Fruit fly (Drosophila melanogaster) whole organism, embryonic: Measurements from ENCODE around the gene RPA1.

Experiments used
- CG12155 ChIP-seq: fragments of 200-800 bp; sonication (Bioruptor generic); optimal IDR thresholded peaks from 3 replicates; lab custom pipeline; 2016; ENCODE audit warnings: missing biosample characterization, missing genetic modification characterization
- CG15269 ChIP-seq: fragments of 200-800 bp; sonication (Bioruptor generic); optimal IDR thresholded peaks from 2 replicates; lab custom pipeline; 2018; ENCODE audit warnings: missing biosample characterization, mild to moderate bottlenecking, missing genetic modification characterization, moderate library complexity
- CG15514 ChIP-seq: fragments of 200-800 bp; sonication (Bioruptor generic); optimal IDR thresholded peaks from 3 replicates; lab custom pipeline; 2017; ENCODE audit warnings: missing biosample characterization, missing genetic modification characterization, mild to moderate bottlenecking, moderate library complexity, missing genetic modification reagents
- CG17568 ChIP-seq: fragments of 200-800 bp; sonication (Bioruptor generic); optimal IDR thresholded peaks from 2 replicates; lab custom pipeline; 2018; ENCODE audit warnings: missing biosample characterization, mild to moderate bottlenecking, missing genetic modification characterization, moderate library complexity
- CG17612 ChIP-seq: fragments of 200-800 bp; sonication (Bioruptor generic); IDR thresholded peaks from 2 replicates; pipeline ENCODE4 v1.3.6; 2022; ENCODE audit warnings: missing biosample characterization, missing genetic modification characterization
- CG2678 ChIP-seq: fragments of 200-800 bp; sonication (Bioruptor generic); optimal IDR thresholded peaks from 3 replicates; lab custom pipeline; 2019; ENCODE audit warnings: missing biosample characterization, mild to moderate bottlenecking, missing genetic modification characterization, moderate library complexity
- CG34422 ChIP-seq: fragments of 200-800 bp; sonication (Bioruptor generic); IDR thresholded peaks from 3 replicates; pipeline ENCODE4 v1.3.6; 2022; ENCODE audit warnings: missing biosample characterization, missing genetic modification characterization
- CG4282 ChIP-seq: fragments of 200-800 bp; sonication (Bioruptor generic); optimal IDR thresholded peaks from 2 replicates; lab custom pipeline; 2016; ENCODE audit warnings: missing biosample characterization, missing genetic modification characterization
- CG43689 ChIP-seq: fragments of 200-800 bp; sonication (Bioruptor generic); IDR thresholded peaks from 2 replicates; pipeline ENCODE4 v1.3.6; 2022; ENCODE audit warnings: missing biosample characterization, missing genetic modification characterization
- CG7963 ChIP-seq: fragments of 200-800 bp; sonication (Bioruptor generic); IDR thresholded peaks from 3 replicates; pipeline ENCODE4 v1.3.6; 2022; ENCODE audit warnings: missing biosample characterization, missing genetic modification characterization; ENCODE audit not compliant: partially characterized antibody
- CG8290 ChIP-seq, 3 experiments: fragments of 200-800 bp; sonication (Bioruptor generic); optimal IDR thresholded peaks; 2 replicates each; lab custom pipeline; 2016 to 2019; ENCODE audit warnings: missing biosample characterization in 3 of 3, missing genetic modification characterization in 3 of 3, mild to moderate bottlenecking in 2 of 3, moderate library complexity in 1 of 3
- CG8924 ChIP-seq: fragments of 200-800 bp; optimal IDR thresholded peaks from 3 replicates; lab custom pipeline; 2019; ENCODE audit warnings: missing biosample characterization, mild to moderate bottlenecking, missing genetic modification characterization, moderate library complexity
- CG9932 ChIP-seq: fragments of 200-800 bp; sonication (Bioruptor generic); IDR thresholded peaks from 2 replicates; pipeline ENCODE4 v1.3.6; 2022; ENCODE audit warnings: missing biosample characterization, missing genetic modification characterization
- Camta ChIP-seq: fragments of 200-800 bp; sonication (Bioruptor generic); optimal IDR thresholded peaks from 2 replicates; lab custom pipeline; 2016; ENCODE audit warnings: missing biosample characterization, missing genetic modification characterization
- D19A ChIP-seq: fragments of 200-800 bp; optimal IDR thresholded peaks from 3 replicates; lab custom pipeline; 2019; ENCODE audit warnings: missing biosample characterization, mild to moderate bottlenecking, missing genetic modification characterization, moderate library complexity
- Dfd ChIP-seq, 2 experiments: fragments of >200 bp; optimal IDR thresholded peaks; 2 replicates each; lab custom pipeline; 2017; ENCODE audit warnings: missing biosample characterization in 2 of 2, missing genetic modification characterization in 2 of 2
- Dll ChIP-seq: fragments of 200-800 bp; sonication (Bioruptor generic); IDR thresholded peaks from 4 replicates; pipeline ENCODE4 v1.3.6; 2022; ENCODE audit warnings: missing biosample characterization, missing genetic modification characterization; ENCODE audit not compliant: partially characterized antibody
- Eip74EF ChIP-seq, 2 experiments: fragments of 200-800 bp in 1 of 2; fragments of >200 bp in 1 of 2; sonication (Bioruptor generic) in 1 of 2; optimal IDR thresholded peaks; 2 replicates each; lab custom pipeline; 2017 to 2019; ENCODE audit warnings: missing biosample characterization in 2 of 2, missing genetic modification characterization in 2 of 2, mild to moderate bottlenecking in 1 of 2, moderate library complexity in 1 of 2
- Ets65A ChIP-seq: fragments of 200-800 bp; sonication (Bioruptor generic); peaks from one replicate; lab custom pipeline; 2016; ENCODE audit warnings: missing biosample characterization, missing genetic modification characterization
- HLH3B ChIP-seq: fragments of 200-800 bp; sonication (Bioruptor generic); IDR thresholded peaks from 2 replicates; pipeline ENCODE4 v1.3.6; 2022; ENCODE audit warnings: missing biosample characterization, missing genetic modification characterization
- MTF-1 ChIP-seq: fragments of 200-800 bp; sonication (Bioruptor generic); optimal IDR thresholded peaks from 2 replicates; lab custom pipeline; 2018; ENCODE audit warnings: missing biosample characterization, mild to moderate bottlenecking, missing genetic modification characterization, borderline replicate concordance
- Med ChIP-seq: fragments of 200-800 bp; sonication (Bioruptor generic); peaks from one replicate; lab custom pipeline; 2016; ENCODE audit warnings: missing biosample characterization, missing genetic modification characterization, mild to moderate bottlenecking, inconsistent platforms, moderate library complexity
- Neu2 ChIP-seq: fragments of 200-800 bp; sonication (Bioruptor generic); optimal IDR thresholded peaks from 3 replicates; lab custom pipeline; 2016; ENCODE audit warnings: missing biosample characterization, missing genetic modification characterization, borderline replicate concordance
- Rfx ChIP-seq: fragments of 200-800 bp; sonication (Bioruptor generic); IDR thresholded peaks from 2 replicates; pipeline ENCODE4 v1.3.6; 2022; ENCODE audit warnings: missing biosample characterization, missing genetic modification characterization
- Scr ChIP-seq: fragments of 200-800 bp; sonication (Bioruptor generic); IDR thresholded peaks from 2 replicates; pipeline ENCODE4 v1.3.6; 2022; ENCODE audit warnings: missing biosample characterization, missing genetic modification characterization; ENCODE audit not compliant: partially characterized antibody
- Stat92E ChIP-seq, 3 experiments: fragments of >200 bp in 2 of 3; fragments of 200-800 bp in 1 of 3; sonication (Bioruptor generic) in 1 of 3; optimal IDR thresholded peaks; 2 replicates each; lab custom pipeline; 2017 to 2019; ENCODE audit warnings: missing biosample characterization in 3 of 3, missing genetic modification characterization in 3 of 3, mild to moderate bottlenecking in 1 of 3, moderate library complexity in 1 of 3
- Trl ChIP-seq, 3 experiments: fragments of >200 bp in 2 of 3; fragments of 200-800 bp in 1 of 3; sonication (Bioruptor generic) in 1 of 3; optimal IDR thresholded peaks; 2 replicates in 1 of 3; 3 replicates in 2 of 3; lab custom pipeline; 2016 to 2017; ENCODE audit warnings: missing biosample characterization in 1 of 3, missing genetic modification characterization in 1 of 3
- Vsx1 ChIP-seq: fragments of 200-800 bp; sonication (Bioruptor generic); optimal IDR thresholded peaks from 2 replicates; lab custom pipeline; 2017; ENCODE audit warnings: missing biosample characterization, mild to moderate bottlenecking, missing genetic modification characterization, missing genetic modification reagents
- ash1 ChIP-seq: fragments of 200-800 bp; sonication (Bioruptor generic); optimal IDR thresholded peaks from 2 replicates; lab custom pipeline; 2018; ENCODE audit warnings: missing biosample characterization, mild to moderate bottlenecking, missing genetic modification characterization
- az2 ChIP-seq: fragments of 200-800 bp; sonication (Bioruptor generic); optimal IDR thresholded peaks from 3 replicates; lab custom pipeline; 2016; ENCODE audit warnings: missing biosample characterization, missing genetic modification characterization
- bsh ChIP-seq, 2 experiments: fragments of 200-800 bp; sonication (Bioruptor generic); optimal IDR thresholded peaks; 2 replicates each; lab custom pipeline; 2017 to 2018; ENCODE audit warnings: mild to moderate bottlenecking in 2 of 2, missing biosample characterization in 2 of 2, missing genetic modification characterization in 2 of 2, moderate library complexity in 1 of 2
- caup ChIP-seq: fragments of 200-800 bp; sonication (Bioruptor generic); optimal IDR thresholded peaks from 3 replicates; lab custom pipeline; 2017; ENCODE audit warnings: missing biosample characterization, mild to moderate bottlenecking, missing genetic modification characterization, moderate library complexity; ENCODE audit not compliant: severe bottlenecking
- danr ChIP-seq: fragments of 200-800 bp; sonication (Bioruptor generic); IDR thresholded peaks from 2 replicates; pipeline ENCODE4 v1.3.6; 2022; ENCODE audit warnings: missing biosample characterization, missing genetic modification characterization
- dimm ChIP-seq: fragments of 200-800 bp; sonication (Bioruptor generic); IDR thresholded peaks from 2 replicates; pipeline ENCODE4 v1.3.6; 2022; ENCODE audit warnings: missing biosample characterization, missing genetic modification characterization
- dm ChIP-seq: fragments of 200-800 bp; sonication (Bioruptor generic); optimal IDR thresholded peaks from 3 replicates; lab custom pipeline; 2016; ENCODE audit warnings: missing biosample characterization, missing genetic modification characterization
- ewg ChIP-seq: fragments of 200-800 bp; sonication (Bioruptor generic); optimal IDR thresholded peaks from 3 replicates; lab custom pipeline; 2017; ENCODE audit warnings: mild to moderate bottlenecking, missing biosample characterization, missing genetic modification reagents, missing genetic modification characterization
- fu2 ChIP-seq: fragments of 200-800 bp; sonication (Bioruptor generic); optimal IDR thresholded peaks from 2 replicates; lab custom pipeline; 2016; ENCODE audit warnings: missing biosample characterization, missing genetic modification characterization
- grn ChIP-seq: fragments of 200-800 bp; sonication (Bioruptor generic); optimal IDR thresholded peaks from 3 replicates; lab custom pipeline; 2017; ENCODE audit warnings: missing biosample characterization, missing genetic modification characterization
- hth ChIP-seq: fragments of >200 bp; optimal IDR thresholded peaks from 2 replicates; lab custom pipeline; 2017; ENCODE audit warnings: inconsistent platforms
- jigr1 ChIP-seq: fragments of 200-800 bp; sonication (Bioruptor generic); IDR thresholded peaks from 3 replicates; pipeline ENCODE4 v1.3.6; 2022; ENCODE audit warnings: missing biosample characterization, missing genetic modification characterization
- kay ChIP-seq: fragments of 200-800 bp; sonication (Bioruptor generic); optimal IDR thresholded peaks from 2 replicates; lab custom pipeline; 2016; ENCODE audit warnings: missing biosample characterization, missing genetic modification characterization
- lab ChIP-seq: fragments of 200-800 bp; sonication (Bioruptor generic); optimal IDR thresholded peaks from 3 replicates; lab custom pipeline; 2017; ENCODE audit warnings: missing biosample characterization, missing genetic modification characterization, mild to moderate bottlenecking, moderate library complexity, missing genetic modification reagents
- nau ChIP-seq: fragments of 200-800 bp; sonication (Bioruptor generic); optimal IDR thresholded peaks from 3 replicates; lab custom pipeline; 2017; ENCODE audit warnings: missing biosample characterization, mild to moderate bottlenecking, missing genetic modification characterization, missing genetic modification reagents
- pho ChIP-seq: fragments of 200-800 bp; sonication (Bioruptor generic); optimal IDR thresholded peaks from 2 replicates; lab custom pipeline; 2016; ENCODE audit warnings: missing biosample characterization, missing genetic modification characterization
- pnt ChIP-seq: fragments of 200-800 bp; sonication (Bioruptor generic); optimal IDR thresholded peaks from 3 replicates; lab custom pipeline; 2016; ENCODE audit warnings: missing biosample characterization, missing genetic modification characterization
- sens ChIP-seq: fragments of 200-800 bp; sonication (Bioruptor generic); peaks from one replicate; lab custom pipeline; 2016; ENCODE audit warnings: missing biosample characterization, missing genetic modification characterization
- twi ChIP-seq: fragments of 200-800 bp; optimal IDR thresholded peaks from 2 replicates; lab custom pipeline; 2019; ENCODE audit warnings: missing biosample characterization, mild to moderate bottlenecking, missing genetic modification characterization, moderate library complexity
- unc-4 ChIP-seq: fragments of 200-800 bp; sonication (Bioruptor generic); IDR thresholded peaks from 2 replicates; pipeline ENCODE4 v1.3.6; 2022; ENCODE audit warnings: missing biosample characterization, missing genetic modification characterization; ENCODE audit not compliant: partially characterized antibody
- wor ChIP-seq: fragments of 200-800 bp; sonication (Bioruptor generic); IDR thresholded peaks from 2 replicates; pipeline ENCODE4 v1.3.6; 2022; ENCODE audit warnings: missing biosample characterization, missing genetic modification characterization
- yki ChIP-seq: fragments of >200 bp; optimal IDR thresholded peaks from 3 replicates; lab custom pipeline; 2018

RPA1 gene

DNA sequence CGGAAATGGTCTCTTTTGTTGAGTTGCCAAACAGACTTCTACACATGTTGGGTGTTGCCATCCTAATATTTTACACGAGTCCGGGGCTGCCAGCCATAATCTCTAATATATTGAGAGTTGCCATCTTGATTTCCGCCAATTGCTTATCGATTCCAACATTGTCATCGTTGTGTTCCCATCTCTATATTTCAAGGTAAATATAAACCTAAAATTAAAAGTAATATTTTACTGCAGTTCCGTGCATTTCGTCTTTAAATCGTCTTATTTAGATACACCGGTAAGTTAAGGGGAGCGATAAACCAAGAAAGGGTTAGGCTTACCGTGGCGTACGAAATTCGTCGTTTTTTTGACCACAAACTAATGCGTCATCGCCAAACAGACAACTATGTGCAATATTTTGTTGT lies 30.9 kb downstream of the RPA1 start, which contains the start of gene PolI (continued):
- TF ChIP-seq twi (tag; lab: Kevin White, UChicago): peak; percentile 2
- TF ChIP-seq ash1 (GFP tag; lab: Kevin White, UChicago): no peak
- peak; percentile 63 for TF ChIP-seq Rfx (GFP tag; lab: Robert Waterston, UW)
- TF ChIP-seq Stat92E (GFP tag; optimal IDR thresholded peaks at IDR 0.05; lab: Kevin White, UChicago): no peak
- TF ChIP-seq Ets65A (GFP tag; lab: Kevin White, UChicago): peak; percentile 95
- TF ChIP-seq MTF-1 (GFP tag; lab: Kevin White, UChicago): no peak
- no peak for TF ChIP-seq nau (GFP tag; lab: Kevin White, UChicago)
- TF ChIP-seq dimm (GFP tag; lab: Robert Waterston, UW): no peak
- peak; percentile 70 for TF ChIP-seq kay (GFP tag; lab: Kevin White, UChicago)
- no peak for TF ChIP-seq CG7963
- TF ChIP-seq CG8924: peak; percentile 2
- TF ChIP-seq CG15514 (GFP tag; lab: Kevin White, UChicago): peak; percentile 80
- no peak for TF ChIP-seq CG17612
- peak; percentile 45; the same call in 1 of the 2 replicates for TF ChIP-seq unc-4 (GFP tag; lab: Robert Waterston, UW)
- TF ChIP-seq wor (GFP tag; lab: Robert Waterston, UW): no peak
- TF ChIP-seq CG43689 (GFP tag; lab: Robert Waterston, UW): no peak
- TF ChIP-seq ewg (GFP tag; lab: Kevin White, UChicago): no peak
- TF ChIP-seq bsh (GFP tag; optimal IDR thresholded peaks at IDR 0.05; lab: Kevin White, UChicago): no peak
- peak; percentile 62 for TF ChIP-seq CG9932 (GFP tag; lab: Robert Waterston, UW)
- peak; percentile 10 for TF ChIP-seq caup (GFP tag; lab: Kevin White, UChicago)
- TF ChIP-seq fu2 (GFP tag; lab: Kevin White, UChicago): no peak
- TF ChIP-seq CG12155: peak; percentile 39
- peak; percentile 19 for TF ChIP-seq Camta (GFP tag; lab: Kevin White, UChicago)
- TF ChIP-seq CG2678: no peak
- no peak for TF ChIP-seq CG15269 (tag; lab: Kevin White, UChicago)
- peak; percentile 22 for TF ChIP-seq CG17568 (GFP tag; lab: Kevin White, UChicago)
- peak in 1 of 2 experiments; percentile 7 for TF ChIP-seq Eip74EF (GFP tag; optimal IDR thresholded peaks at IDR 0.05; lab: Kevin White, UChicago)
- TF ChIP-seq Dll (GFP tag; lab: Robert Waterston, UW): peak; percentile 58; the same call in 2 of the 4 replicates
- TF ChIP-seq Scr (GFP tag; lab: Robert Waterston, UW): peak; percentile 49
- TF ChIP-seq az2 (GFP tag; lab: Kevin White, UChicago): no peak
- peak; percentile 45 for TF ChIP-seq pho (GFP tag; lab: Kevin White, UChicago)
- TF ChIP-seq pnt: no peak
- TF ChIP-seq grn (GFP tag; lab: Kevin White, UChicago): peak; percentile 28
- no peak for TF ChIP-seq CG4282 (GFP tag; lab: Kevin White, UChicago)
- TF ChIP-seq jigr1: no peak
- TF ChIP-seq CG34422 (GFP tag; lab: Robert Waterston, UW): no peak; the same call in 2 of the 3 replicates
- TF ChIP-seq HLH3B: no peak
- TF ChIP-seq Neu2: no peak
- no peak for TF ChIP-seq CG8290 (GFP tag; optimal IDR thresholded peaks at IDR 0.05; lab: Kevin White, UChicago)
- TF ChIP-seq CG8290 (tag; optimal IDR thresholded peaks at IDR 0.05; lab: Kevin White, UChicago): peak in 1 of 2 experiments; percentile 72
- TF ChIP-seq danr (GFP tag; lab: Robert Waterston, UW): no peak
- TF ChIP-seq Dfd (GFP tag; optimal IDR thresholded peaks at IDR 0.05; lab: Kevin White, UChicago): no peak
- peak; percentile 70 for TF ChIP-seq sens
- TF ChIP-seq yki (lab: Kevin White, UChicago): no peak
- TF ChIP-seq Med: peak; percentile 84
- no peak for TF ChIP-seq D19A (tag; lab: Kevin White, UChicago)
- no peak for TF ChIP-seq hth
- no peak for TF ChIP-seq Trl (optimal IDR thresholded peaks at IDR 0.05; lab: Kevin White, UChicago)
- no peak for TF ChIP-seq Trl (GFP tag; optimal IDR thresholded peaks at IDR 0.05; lab: Kevin White, UChicago)
- TF ChIP-seq Vsx1 (GFP tag; lab: Kevin White, UChicago): no peak
- no peak for TF ChIP-seq lab (GFP tag; lab: Kevin White, UChicago)
- no peak for TF ChIP-seq dm (GFP tag; lab: Kevin White, UChicago)
